Worm (Caenorhabditis elegans) whole organism, late embryonic: Measurements from ENCODE around the gene trpp-5.

Source experiments
- K02D7.2 ChIP-seq: sonication (generic microtip); optimal IDR thresholded peaks from 2 replicates; lab custom pipeline; 2017; ENCODE audit warnings: mild to moderate bottlenecking, missing genetic modification characterization, missing compliant biosample characterization
- K09A11.1 ChIP-seq: sonication (generic microtip); optimal IDR thresholded peaks from 2 replicates; lab custom pipeline; 2017; ENCODE audit warnings: antibody characterized with exemption, mild to moderate bottlenecking, missing genetic modification characterization, missing compliant biosample characterization; ENCODE audit not compliant: insufficient read depth
- T23F11.4 ChIP-seq: fragments of 200-800 bp; sonication (Bioruptor generic); optimal IDR thresholded peaks from 2 replicates; lab custom pipeline; 2018; ENCODE audit warnings: mild to moderate bottlenecking, missing genetic modification characterization, missing compliant biosample characterization
- ahr-1 ChIP-seq: sonication (generic microtip); optimal IDR thresholded peaks from 2 replicates; lab custom pipeline; 2016; ENCODE audit warnings: missing genetic modification characterization, missing compliant biosample characterization
- ceh-18 ChIP-seq: sonication (generic microtip); optimal IDR thresholded peaks from 2 replicates; lab custom pipeline; 2016; ENCODE audit warnings: missing genetic modification characterization, missing compliant biosample characterization
- ceh-19 ChIP-seq: fragments of 200-800 bp; sonication (Bioruptor generic); optimal IDR thresholded peaks from 2 replicates; lab custom pipeline; 2018; ENCODE audit warnings: mild to moderate bottlenecking, missing genetic modification characterization, missing compliant biosample characterization
- ceh-2 ChIP-seq: sonication (generic microtip); optimal IDR thresholded peaks from 2 replicates; lab custom pipeline; 2016; ENCODE audit warnings: missing genotype, missing genetic modification characterization, missing compliant biosample characterization
- ceh-22 ChIP-seq: sonication (generic microtip); optimal IDR thresholded peaks from 2 replicates; lab custom pipeline; 2017; ENCODE audit warnings: missing biosample characterization, missing genetic modification characterization
- ceh-24 ChIP-seq: sonication (generic microtip); optimal IDR thresholded peaks from 2 replicates; lab custom pipeline; 2016; ENCODE audit warnings: mild to moderate bottlenecking, missing genetic modification characterization, missing compliant biosample characterization
- ceh-30 ChIP-seq: fragments of 150-350 bp; optimal IDR thresholded peaks from 2 replicates; lab custom pipeline; 2014; ENCODE audit warnings: missing biosample characterization, missing genetic modification characterization
- ceh-31 ChIP-seq: sonication (generic microtip); optimal IDR thresholded peaks from 2 replicates; lab custom pipeline; 2016; ENCODE audit warnings: missing genetic modification characterization, missing compliant biosample characterization
- ceh-34 ChIP-seq: sonication (generic microtip); optimal IDR thresholded peaks from 2 replicates; lab custom pipeline; 2016; ENCODE audit warnings: mild to moderate bottlenecking, missing genetic modification characterization, missing compliant biosample characterization
- ceh-48 ChIP-seq: sonication (generic microtip); optimal IDR thresholded peaks from 2 replicates; lab custom pipeline; 2016; ENCODE audit warnings: missing genetic modification characterization, inconsistent platforms, missing compliant biosample characterization
- che-1 ChIP-seq: sonication (generic microtip); optimal IDR thresholded peaks from 2 replicates; lab custom pipeline; 2016; ENCODE audit warnings: mild to moderate bottlenecking, missing genetic modification characterization, missing compliant biosample characterization
- dve-1 ChIP-seq: sonication (generic microtip); optimal IDR thresholded peaks from 2 replicates; lab custom pipeline; 2017; ENCODE audit warnings: antibody characterized with exemption, mild to moderate bottlenecking, missing genetic modification characterization, missing compliant biosample characterization
- elt-2 ChIP-seq: sonication (generic microtip); optimal IDR thresholded peaks from 2 replicates; lab custom pipeline; 2016; ENCODE audit warnings: missing genetic modification reagents, missing genetic modification characterization, missing compliant biosample characterization
- ets-4 ChIP-seq: sonication (generic microtip); optimal IDR thresholded peaks from 2 replicates; lab custom pipeline; 2016; ENCODE audit warnings: missing genetic modification characterization, missing compliant biosample characterization
- fax-1 ChIP-seq: sonication (generic microtip); optimal IDR thresholded peaks from 2 replicates; lab custom pipeline; 2016; ENCODE audit warnings: missing genotype, missing genetic modification characterization, missing compliant biosample characterization
- fkh-10 ChIP-seq: fragments of 150-350 bp; optimal IDR thresholded peaks from 2 replicates; lab custom pipeline; 2014; ENCODE audit warnings: missing biosample characterization, missing genetic modification reagents, missing genetic modification characterization
- fkh-6 ChIP-seq: sonication (generic microtip); optimal IDR thresholded peaks from 2 replicates; lab custom pipeline; 2016; ENCODE audit warnings: missing genetic modification characterization, missing compliant biosample characterization
- hlh-13 ChIP-seq: fragments of 200-800 bp; sonication (Bioruptor generic); optimal IDR thresholded peaks from 2 replicates; lab custom pipeline; 2018; ENCODE audit warnings: mild to moderate bottlenecking, missing genetic modification characterization, missing compliant biosample characterization
- hlh-15 ChIP-seq: sonication (generic microtip); optimal IDR thresholded peaks from 2 replicates; lab custom pipeline; 2016; ENCODE audit warnings: missing genetic modification characterization, missing compliant biosample characterization
- hlh-30 ChIP-seq: sonication (generic microtip); optimal IDR thresholded peaks from 2 replicates; lab custom pipeline; 2017; ENCODE audit warnings: antibody characterized with exemption, missing genetic modification characterization, missing compliant biosample characterization; ENCODE audit not compliant: insufficient read depth
- hlh-6 ChIP-seq: sonication (generic microtip); optimal IDR thresholded peaks from 2 replicates; lab custom pipeline; 2016; ENCODE audit warnings: missing genotype, missing genetic modification characterization, missing compliant biosample characterization
- hlh-8 ChIP-seq: sonication (generic microtip); optimal IDR thresholded peaks from 2 replicates; lab custom pipeline; 2016; ENCODE audit warnings: missing genotype, missing genetic modification characterization, missing compliant biosample characterization
- lim-6 ChIP-seq: sonication (generic microtip); optimal IDR thresholded peaks from 2 replicates; lab custom pipeline; 2016; ENCODE audit warnings: missing genetic modification characterization, missing compliant biosample characterization
- lin-11 ChIP-seq: fragments of 200-800 bp; sonication (Bioruptor generic); optimal IDR thresholded peaks from 2 replicates; lab custom pipeline; 2018; ENCODE audit warnings: mild to moderate bottlenecking, missing genetic modification characterization, missing compliant biosample characterization
- madf-2 ChIP-seq: sonication (generic microtip); optimal IDR thresholded peaks from 2 replicates; lab custom pipeline; 2017; ENCODE audit warnings: missing genetic modification characterization, missing compliant biosample characterization
- mec-3 ChIP-seq: sonication (generic microtip); optimal IDR thresholded peaks from 2 replicates; lab custom pipeline; 2016; ENCODE audit warnings: borderline replicate concordance, missing genetic modification characterization, missing compliant biosample characterization
- nfya-1 ChIP-seq: sonication (generic microtip); optimal IDR thresholded peaks from 2 replicates; lab custom pipeline; 2017; ENCODE audit warnings: missing genetic modification characterization, mild to moderate bottlenecking, missing compliant biosample characterization, antibody characterized with exemption, moderate library complexity
- npax-4 ChIP-seq: sonication (generic microtip); optimal IDR thresholded peaks from 2 replicates; lab custom pipeline; 2016; ENCODE audit warnings: missing genetic modification characterization, missing compliant biosample characterization
- odd-2 ChIP-seq: sonication (generic microtip); optimal IDR thresholded peaks from 2 replicates; lab custom pipeline; 2017; ENCODE audit warnings: antibody characterized with exemption, mild to moderate bottlenecking, missing genetic modification characterization, missing compliant biosample characterization
- pag-3 ChIP-seq: sonication (generic microtip); optimal IDR thresholded peaks from 2 replicates; lab custom pipeline; 2016; ENCODE audit warnings: missing compliant biosample characterization, missing genetic modification characterization, borderline replicate concordance
- pat-9 ChIP-seq: fragments of 200-800 bp; sonication (Bioruptor generic); optimal IDR thresholded peaks from 2 replicates; lab custom pipeline; 2018; ENCODE audit warnings: mild to moderate bottlenecking, missing genetic modification characterization, moderate library complexity, missing compliant biosample characterization
- pha-2 ChIP-seq: sonication (generic microtip); optimal IDR thresholded peaks from 2 replicates; lab custom pipeline; 2017; ENCODE audit warnings: mild to moderate bottlenecking, missing genetic modification characterization, missing compliant biosample characterization
- pqm-1 ChIP-seq: sonication (generic microtip); optimal IDR thresholded peaks from 2 replicates; lab custom pipeline; 2016; ENCODE audit warnings: missing genetic modification characterization, missing compliant biosample characterization
- ref-2 ChIP-seq: sonication (generic microtip); optimal IDR thresholded peaks from 2 replicates; lab custom pipeline; 2016; ENCODE audit warnings: missing genetic modification characterization, missing compliant biosample characterization
- rnt-1 ChIP-seq: sonication (generic microtip); optimal IDR thresholded peaks from 2 replicates; lab custom pipeline; 2016; ENCODE audit warnings: missing genetic modification characterization, missing compliant biosample characterization
- sdc-2 ChIP-seq: sonication (generic microtip); optimal IDR thresholded peaks from 2 replicates; lab custom pipeline; 2016; ENCODE audit warnings: missing genotype, missing genetic modification characterization, missing compliant biosample characterization
- tbx-2 ChIP-seq: sonication (generic microtip); optimal IDR thresholded peaks from 2 replicates; lab custom pipeline; 2016; ENCODE audit warnings: missing genetic modification characterization, missing compliant biosample characterization
- tbx-7 ChIP-seq: sonication (generic microtip); optimal IDR thresholded peaks from 2 replicates; lab custom pipeline; 2016; ENCODE audit warnings: missing genotype, missing genetic modification characterization, missing compliant biosample characterization
- ttx-3 ChIP-seq: sonication (generic microtip); optimal IDR thresholded peaks from 2 replicates; lab custom pipeline; 2016; ENCODE audit warnings: missing genetic modification reagents, missing genetic modification characterization, missing compliant biosample characterization
- unc-3 ChIP-seq, 2 experiments: fragments of 200-800 bp in 1 of 2; sonication (Bioruptor generic) in 1 of 2; sonication (generic microtip) in 1 of 2; conservative IDR thresholded peaks in 1 of 2; optimal IDR thresholded peaks in 1 of 2; 2 replicates each; pipeline versions ENCODE4 v1.3.6 to Lab custom; 2016 to 2022; ENCODE audit warnings: missing compliant biosample characterization in 2 of 2, missing genetic modification characterization in 2 of 2, missing genetic modification reagents in 1 of 2
- unc-42 ChIP-seq: sonication (generic microtip); optimal IDR thresholded peaks from 2 replicates; lab custom pipeline; 2016; ENCODE audit warnings: missing genotype, missing genetic modification characterization, missing compliant biosample characterization
- unc-55 ChIP-seq: sonication (generic microtip); optimal IDR thresholded peaks from 2 replicates; lab custom pipeline; 2017; ENCODE audit warnings: missing biosample characterization, missing genetic modification reagents, missing genetic modification characterization
- unc-86 ChIP-seq: sonication (generic microtip); optimal IDR thresholded peaks from 2 replicates; lab custom pipeline; 2016; ENCODE audit warnings: missing genetic modification characterization, missing compliant biosample characterization

trpp-5 gene

DNA sequence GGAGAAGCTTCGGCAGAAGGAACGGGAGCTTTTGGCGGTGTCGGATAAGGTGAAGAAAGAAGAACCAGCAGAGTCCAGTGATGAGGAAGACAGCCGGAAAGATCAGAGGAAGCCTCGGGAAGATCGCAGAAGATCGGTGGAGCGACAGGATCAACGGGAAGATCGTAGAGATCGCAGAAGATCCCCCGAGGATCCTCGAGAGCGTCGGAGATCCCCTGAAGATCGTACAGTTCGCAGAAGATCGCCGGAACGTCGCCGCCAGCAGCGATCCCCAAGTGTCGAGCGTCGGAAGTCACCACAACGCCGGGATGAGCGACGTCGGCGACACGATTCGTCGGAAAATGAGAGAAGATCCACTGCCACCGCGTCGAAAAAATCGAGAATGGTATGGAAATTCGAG is 24.0 kb upstream of the trpp-5 start:
- TF ChIP-seq pag-3 (tag; lab: Kevin White, UChicago), result no peak

ce11 chrII:12224916-12225406 is 22.8 kb upstream of the trpp-5 start, which contains the start of the genes pqn-87 and rsr-2:
TSS of gene pqn-87 (minus strand) at chrII:12225086.
TSS of gene rsr-2 (plus strand) at chrII:12225356.
- TF ChIP-seq tbx-2 (no peak), mec-3 (tag; lab: Kevin White, UChicago) (no peak), rnt-1 (no peak), fkh-10 (no peak), elt-2 (no peak), unc-42 (tag; lab: Kevin White, UChicago) (no peak), ceh-2 (tag; lab: Kevin White, UChicago) (no peak), pqm-1 (tag; lab: Kevin White, UChicago) (no peak), ceh-31 (tag; lab: Kevin White, UChicago) (no peak), madf-2 (tag; lab: Kevin White, UChicago) (no peak), odd-2 (tag; lab: Kevin White, UChicago) (no peak), ceh-19 (GFP tag; lab: Kevin White, UChicago) (no peak), ref-2 (tag; lab: Kevin White, UChicago) (no peak)

DNA sequence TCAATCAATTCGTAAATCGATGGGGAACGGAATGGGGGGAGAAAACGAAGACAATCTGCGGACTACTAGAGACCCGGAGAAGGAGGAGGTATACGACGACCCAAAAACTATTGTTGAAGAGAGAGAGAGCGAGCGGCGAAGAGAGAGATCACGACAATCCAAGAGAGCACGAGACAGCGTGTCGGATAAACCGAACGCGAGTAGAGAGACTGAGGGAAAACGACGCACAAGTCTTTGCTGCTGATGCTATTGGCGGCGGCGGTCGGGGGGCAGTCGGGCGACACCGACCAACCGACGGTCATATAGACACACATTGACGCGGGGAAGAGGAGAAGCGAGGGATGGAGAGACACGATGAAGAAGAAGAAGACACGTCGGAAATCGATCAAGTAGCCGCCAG is 20.3 kb upstream of the trpp-5 start:
- TF ChIP-seq ttx-3 (tag; lab: Kevin White, UChicago), result no peak
- peak; percentile 51 for TF ChIP-seq unc-42 (tag; lab: Kevin White, UChicago)
- no peak for TF ChIP-seq ceh-22 (tag; lab: Kevin White, UChicago)
- TF ChIP-seq elt-2, result no peak
- TF ChIP-seq hlh-6 (tag; lab: Kevin White, UChicago), result peak; percentile 35
- TF ChIP-seq pha-2 (tag; lab: Kevin White, UChicago), result no peak
- peak; percentile 54 for TF ChIP-seq ceh-2 (tag; lab: Kevin White, UChicago)
- no peak for TF ChIP-seq fkh-6 (tag; lab: Kevin White, UChicago)
- TF ChIP-seq lim-6, result no peak
- TF ChIP-seq ceh-18 (tag; lab: Kevin White, UChicago), result peak; percentile 92
- peak; percentile 83 for TF ChIP-seq rnt-1
- TF ChIP-seq sdc-2 (tag; lab: Kevin White, UChicago), result peak; percentile 77
- no peak for TF ChIP-seq fax-1 (tag; lab: Kevin White, UChicago)
- TF ChIP-seq ahr-1, result no peak
- no peak for TF ChIP-seq npax-4
- TF ChIP-seq unc-55 (GFP tag; lab: Kevin White, UChicago), result peak; percentile 86
- no peak for TF ChIP-seq lin-11 (tag; lab: Kevin White, UChicago)
- TF ChIP-seq K09A11.1 (tag; lab: Kevin White, UChicago), result peak; percentile 74
- no peak for TF ChIP-seq che-1
- no peak for TF ChIP-seq pag-3 (tag; lab: Kevin White, UChicago)
- TF ChIP-seq ceh-48, result peak; percentile 65
- TF ChIP-seq tbx-7, result peak; percentile 3
- TF ChIP-seq unc-86, result no peak
- no peak for TF ChIP-seq T23F11.4 (GFP tag; lab: Kevin White, UChicago)
- TF ChIP-seq unc-3 (GFP tag; conservative IDR thresholded peaks at IDR 0.05; lab: Robert Waterston, UW), result no peak
- TF ChIP-seq unc-3 (tag; optimal IDR thresholded peaks at IDR 0.05; lab: Kevin White, UChicago), result no peak
- peak; percentile 91 for TF ChIP-seq ceh-34 (tag; lab: Kevin White, UChicago)
- TF ChIP-seq hlh-13, result no peak
- peak; percentile 29 for TF ChIP-seq ceh-19 (GFP tag; lab: Kevin White, UChicago)
- TF ChIP-seq hlh-15 (tag; lab: Kevin White, UChicago), result no peak
- TF ChIP-seq pat-9 (tag; lab: Kevin White, UChicago), result no peak
- peak; percentile 87 for TF ChIP-seq ceh-31 (tag; lab: Kevin White, UChicago)
- TF ChIP-seq mec-3 (tag; lab: Kevin White, UChicago), result no peak
- TF ChIP-seq hlh-30 (tag; lab: Kevin White, UChicago), result peak; percentile 78
- TF ChIP-seq dve-1 (tag; lab: Kevin White, UChicago), result peak; percentile 64
- no peak for TF ChIP-seq ceh-24
- TF ChIP-seq K02D7.2 (tag; lab: Kevin White, UChicago), result no peak
- TF ChIP-seq ets-4, result peak; percentile 18
- peak; percentile 15 for TF ChIP-seq hlh-8 (tag; lab: Kevin White, UChicago)
- TF ChIP-seq ceh-30 (tag; lab: Kevin White, UChicago), result no peak
- TF ChIP-seq nfya-1, result peak; percentile 96
- TF ChIP-seq pqm-1 (tag; lab: Kevin White, UChicago), result no peak
